Fruit fly (Drosophila melanogaster): ENCODE measurements around the gene Smyd4-2.

DNA sequence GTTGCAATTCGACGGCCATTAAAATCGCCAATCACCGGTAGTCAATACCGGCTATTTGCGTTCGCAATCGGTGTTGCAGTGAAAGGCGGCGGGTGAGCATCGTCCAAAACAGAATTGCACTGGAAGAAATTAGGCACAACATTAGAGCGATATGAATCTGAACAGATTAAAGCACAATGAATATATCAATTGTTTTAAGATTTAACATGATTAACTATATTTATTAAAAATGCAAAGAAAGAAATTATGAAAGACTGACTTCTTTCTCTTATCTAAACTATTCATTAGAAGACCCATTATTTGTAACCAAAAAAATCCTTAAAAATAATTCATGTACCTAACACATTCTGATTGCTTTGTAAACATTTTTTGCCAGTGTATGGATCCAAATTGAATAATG, 45.8 kb upstream of the Smyd4-2 start:
- TF ChIP-seq CG12768 (GFP tag; optimal IDR thresholded peaks at IDR 0.05) (no peak), bab1 (GFP tag; optimal IDR thresholded peaks at IDR 0.05) (no peak), Hr96 (GFP tag; optimal IDR thresholded peaks at IDR 0.05) (no peak), kay (GFP tag; ENCODE audit: borderline replicate concordance) (no peak), CG33017 (tag; optimal IDR thresholded peaks at IDR 0.05) (no peak), toe (GFP tag; optimal IDR thresholded peaks at IDR 0.05) (no peak), CG7101 (tag; optimal IDR thresholded peaks at IDR 0.05) (no peak), CG14711 (tag; optimal IDR thresholded peaks at IDR 0.05) (no peak)

Data from whole organism, adult.